Fruit fly (Drosophila melanogaster) whole organism, embryonic: ENCODE measurements around the gene Tango5.

Experiments used
- B-H2 ChIP-seq: fragments of 200-800 bp; sonication (Bioruptor generic); optimal IDR thresholded peaks from 2 replicates; lab custom pipeline; 2018; ENCODE audit warnings: missing biosample characterization, mild to moderate bottlenecking, missing genetic modification characterization
- CG11085 ChIP-seq: fragments of 200-800 bp; sonication (Bioruptor generic); IDR thresholded peaks from 2 replicates; pipeline ENCODE4 v1.3.6; 2022; ENCODE audit warnings: missing biosample characterization, missing genetic modification characterization
- CG11093 ChIP-seq: fragments of 200-800 bp; sonication (Bioruptor generic); IDR thresholded peaks from 3 replicates; pipeline ENCODE4 v1.3.6; 2022; ENCODE audit warnings: missing biosample characterization, missing genetic modification characterization
- CG13287 ChIP-seq: fragments of 200-800 bp; sonication (Bioruptor generic); IDR thresholded peaks from 2 replicates; pipeline ENCODE4 v1.3.6; 2022; ENCODE audit warnings: missing biosample characterization, missing genetic modification characterization; ENCODE audit not compliant: partially characterized antibody
- CG13624 ChIP-seq: fragments of 200-800 bp; sonication (Bioruptor generic); optimal IDR thresholded peaks from 2 replicates; lab custom pipeline; 2016; ENCODE audit warnings: missing biosample characterization, missing genetic modification characterization
- CG14014 ChIP-seq: fragments of 200-800 bp; sonication (Bioruptor generic); IDR thresholded peaks from 2 replicates; pipeline ENCODE4 v1.3.6; 2022; ENCODE audit warnings: missing biosample characterization, missing genetic modification characterization
- CG17361 ChIP-seq: fragments of 200-800 bp; sonication (Bioruptor generic); IDR thresholded peaks from 3 replicates; pipeline ENCODE4 v1.3.6; 2022; ENCODE audit warnings: missing biosample characterization, missing genetic modification characterization
- CG2116 ChIP-seq: fragments of 200-800 bp; sonication (Bioruptor generic); optimal IDR thresholded peaks from 3 replicates; lab custom pipeline; 2018; ENCODE audit warnings: missing biosample characterization, mild to moderate bottlenecking, missing genetic modification characterization
- CG2120 ChIP-seq: fragments of 200-800 bp; sonication (Bioruptor generic); optimal IDR thresholded peaks from 3 replicates; lab custom pipeline; 2016; ENCODE audit warnings: missing biosample characterization, missing genetic modification characterization
- CG2712 ChIP-seq: fragments of 200-800 bp; optimal IDR thresholded peaks from 3 replicates; lab custom pipeline; 2019; ENCODE audit warnings: missing biosample characterization, mild to moderate bottlenecking, missing genetic modification characterization, moderate library complexity
- CG2875 ChIP-seq: fragments of 200-800 bp; sonication (Bioruptor generic); optimal IDR thresholded peaks from 2 replicates; lab custom pipeline; 2017; ENCODE audit warnings: missing biosample characterization, mild to moderate bottlenecking, missing genetic modification characterization, missing genetic modification reagents
- CG31365 ChIP-seq: fragments of 200-800 bp; sonication (Bioruptor generic); optimal IDR thresholded peaks from 2 replicates; lab custom pipeline; 2018; ENCODE audit warnings: missing biosample characterization, mild to moderate bottlenecking, missing genetic modification characterization
- CG3163 ChIP-seq: fragments of 200-800 bp; sonication (Bioruptor generic); optimal IDR thresholded peaks from 3 replicates; lab custom pipeline; 2016; ENCODE audit warnings: missing biosample characterization, missing genetic modification characterization
- CG32767 ChIP-seq: fragments of 200-800 bp; sonication (Bioruptor generic); IDR thresholded peaks from 2 replicates; pipeline ENCODE4 v1.3.6; 2022; ENCODE audit warnings: missing biosample characterization, missing genetic modification characterization
- CG6175 ChIP-seq: fragments of 200-800 bp; sonication (Bioruptor generic); IDR thresholded peaks from 3 replicates; pipeline ENCODE4 v1.3.6; 2022; ENCODE audit warnings: missing biosample characterization, missing genetic modification characterization
- CG6654 ChIP-seq: fragments of 200-800 bp; sonication (Bioruptor generic); optimal IDR thresholded peaks from 2 replicates; lab custom pipeline; 2017; ENCODE audit warnings: missing biosample characterization, mild to moderate bottlenecking, missing genetic modification characterization
- CG7357 ChIP-seq: fragments of 200-800 bp; sonication (Bioruptor generic); IDR thresholded peaks from 3 replicates; pipeline ENCODE4 v1.3.6; 2022; ENCODE audit warnings: missing biosample characterization, missing genetic modification characterization
- CG7745 ChIP-seq: fragments of 200-800 bp; sonication (Bioruptor generic); optimal IDR thresholded peaks from 2 replicates; lab custom pipeline; 2018; ENCODE audit warnings: missing biosample characterization, mild to moderate bottlenecking, missing genetic modification characterization, moderate library complexity
- CG9932 ChIP-seq: fragments of 200-800 bp; sonication (Bioruptor generic); IDR thresholded peaks from 2 replicates; pipeline ENCODE4 v1.3.6; 2022; ENCODE audit warnings: missing biosample characterization, missing genetic modification characterization
- Doc3 ChIP-seq: fragments of 200-800 bp; sonication (Bioruptor generic); IDR thresholded peaks from 3 replicates; pipeline ENCODE4 v1.3.6; 2022; ENCODE audit warnings: missing biosample characterization, missing genetic modification characterization; ENCODE audit not compliant: partially characterized antibody
- Drgx ChIP-seq: fragments of 200-800 bp; sonication (Bioruptor generic); IDR thresholded peaks from 2 replicates; pipeline ENCODE4 v1.3.6; 2022; ENCODE audit warnings: missing biosample characterization, missing genetic modification characterization
- E2f2 ChIP-seq: fragments of 200-800 bp; sonication (Bioruptor generic); IDR thresholded peaks from 2 replicates; pipeline ENCODE4 v1.3.6; 2022; ENCODE audit warnings: missing biosample characterization, missing genetic modification characterization
- Fer3 ChIP-seq: fragments of 200-800 bp; sonication (Bioruptor generic); optimal IDR thresholded peaks from 2 replicates; lab custom pipeline; 2018; ENCODE audit warnings: missing biosample characterization, mild to moderate bottlenecking, missing genetic modification characterization, moderate library complexity
- GATAe ChIP-seq: fragments of 200-800 bp; sonication (Bioruptor generic); conservative IDR thresholded peaks from 2 replicates; pipeline ENCODE4 v1.3.6; 2022; ENCODE audit warnings: missing biosample characterization, missing genetic modification characterization
- H15 ChIP-seq: fragments of 200-800 bp; sonication (Bioruptor generic); IDR thresholded peaks from 3 replicates; pipeline ENCODE4 v1.3.6; 2022; ENCODE audit warnings: missing biosample characterization, missing genetic modification characterization
- HLH54F ChIP-seq: fragments of 200-800 bp; sonication (Bioruptor generic); optimal IDR thresholded peaks from 3 replicates; lab custom pipeline; 2016; ENCODE audit warnings: missing biosample characterization, missing genetic modification characterization
- Hr51 ChIP-seq, 2 experiments: fragments of 200-800 bp; sonication (Bioruptor generic); optimal IDR thresholded peaks; 2 replicates in 1 of 2; 3 replicates in 1 of 2; lab custom pipeline; 2016 to 2018; ENCODE audit warnings: missing biosample characterization in 2 of 2, missing genetic modification characterization in 2 of 2, mild to moderate bottlenecking in 1 of 2, moderate library complexity in 1 of 2
- Lhr ChIP-seq: fragments of 200-800 bp; sonication (Bioruptor generic); optimal IDR thresholded peaks from 3 replicates; lab custom pipeline; 2017; ENCODE audit warnings: mild to moderate bottlenecking, missing biosample characterization, missing genetic modification reagents, missing genetic modification characterization
- MBD-R2 ChIP-seq: fragments of 200-800 bp; sonication (Bioruptor generic); IDR thresholded peaks from 2 replicates; pipeline ENCODE4 v1.3.6; 2022; ENCODE audit warnings: missing biosample characterization, missing genetic modification characterization
- Med ChIP-seq: fragments of 200-800 bp; sonication (Bioruptor generic); peaks from one replicate; lab custom pipeline; 2016; ENCODE audit warnings: missing biosample characterization, missing genetic modification characterization, mild to moderate bottlenecking, inconsistent platforms, moderate library complexity
- NFAT ChIP-seq: fragments of 200-800 bp; sonication (Bioruptor generic); IDR thresholded peaks from 2 replicates; pipeline ENCODE4 v1.3.6; 2022; ENCODE audit warnings: missing biosample characterization, missing genetic modification characterization
- NK7.1 ChIP-seq: fragments of 200-800 bp; sonication (Bioruptor generic); optimal IDR thresholded peaks from 3 replicates; lab custom pipeline; 2016; ENCODE audit warnings: missing biosample characterization, missing genetic modification characterization
- Sry-δ ChIP-seq: fragments of 200-800 bp; sonication (Bioruptor generic); optimal IDR thresholded peaks from 2 replicates; lab custom pipeline; 2016; ENCODE audit warnings: missing biosample characterization, missing genetic modification characterization
- chinmo ChIP-seq: fragments of 200-800 bp; sonication (Bioruptor generic); IDR thresholded peaks from 4 replicates; pipeline ENCODE4 v1.3.6; 2022; ENCODE audit warnings: missing biosample characterization, missing genetic modification characterization; ENCODE audit not compliant: partially characterized antibody
- crp ChIP-seq, 2 experiments: fragments of 200-800 bp; sonication (Bioruptor generic); optimal IDR thresholded peaks; 2 replicates in 1 of 2; 3 replicates in 1 of 2; lab custom pipeline; 2017; ENCODE audit warnings: missing biosample characterization in 2 of 2, missing genetic modification characterization in 2 of 2, mild to moderate bottlenecking in 1 of 2, moderate library complexity in 1 of 2
- da ChIP-seq: fragments of 200-800 bp; sonication (Bioruptor generic); optimal IDR thresholded peaks from 2 replicates; lab custom pipeline; 2016; ENCODE audit warnings: missing biosample characterization, missing genetic modification characterization
- gem ChIP-seq: fragments of 200-800 bp; sonication (Bioruptor generic); optimal IDR thresholded peaks from 2 replicates; lab custom pipeline; 2019; ENCODE audit warnings: missing biosample characterization, mild to moderate bottlenecking, missing genetic modification characterization, moderate library complexity
- gsb-n ChIP-seq: fragments of 200-800 bp; sonication (Bioruptor generic); optimal IDR thresholded peaks from 3 replicates; lab custom pipeline; 2018; ENCODE audit warnings: missing biosample characterization, mild to moderate bottlenecking, missing genetic modification characterization
- hth ChIP-seq: fragments of >200 bp; optimal IDR thresholded peaks from 2 replicates; lab custom pipeline; 2017; ENCODE audit warnings: inconsistent platforms
- klu ChIP-seq: fragments of 200-800 bp; sonication (Bioruptor generic); IDR thresholded peaks from 2 replicates; pipeline ENCODE4 v1.3.6; 2022; ENCODE audit warnings: missing biosample characterization, missing genetic modification characterization
- lbe ChIP-seq: fragments of 200-800 bp; sonication (Bioruptor generic); optimal IDR thresholded peaks from 2 replicates; lab custom pipeline; 2016; ENCODE audit warnings: missing biosample characterization, mild to moderate bottlenecking, missing genetic modification characterization
- pan ChIP-seq, 4 experiments: fragments of >200 bp in 3 of 4; fragments of 200-800 bp in 1 of 4; sonication (Bioruptor generic) in 1 of 4; optimal IDR thresholded peaks in 3 of 4; IDR thresholded peaks in 1 of 4; 2 replicates each; pipeline versions ENCODE4 v1.3.6 to Lab custom; 2017 to 2022; ENCODE audit warnings: missing biosample characterization in 2 of 4, missing genetic modification characterization in 2 of 4, mixed read lengths in 1 of 4
- pnt ChIP-seq: fragments of 200-800 bp; sonication (Bioruptor generic); optimal IDR thresholded peaks from 3 replicates; lab custom pipeline; 2016; ENCODE audit warnings: missing biosample characterization, missing genetic modification characterization
- schlank ChIP-seq: fragments of 200-800 bp; sonication (Bioruptor generic); optimal IDR thresholded peaks from 2 replicates; lab custom pipeline; 2018; ENCODE audit warnings: missing biosample characterization, mild to moderate bottlenecking, missing genetic modification characterization
- sd ChIP-seq: fragments of 200-800 bp; sonication (Bioruptor generic); optimal IDR thresholded peaks from 3 replicates; lab custom pipeline; 2018; ENCODE audit warnings: missing biosample characterization, mild to moderate bottlenecking, missing genetic modification characterization, moderate library complexity
- shn ChIP-seq: fragments of 200-800 bp; sonication (Bioruptor generic); optimal IDR thresholded peaks from 3 replicates; lab custom pipeline; 2016; ENCODE audit warnings: missing biosample characterization, missing genetic modification characterization
- sna ChIP-seq: fragments of 200-800 bp; sonication (Bioruptor generic); IDR thresholded peaks from 2 replicates; pipeline ENCODE4 v1.3.6; 2022; ENCODE audit warnings: missing biosample characterization, missing genetic modification characterization; ENCODE audit not compliant: partially characterized antibody
- sob ChIP-seq: fragments of 200-800 bp; sonication (Bioruptor generic); IDR thresholded peaks from 2 replicates; pipeline ENCODE4 v1.3.6; 2022; ENCODE audit warnings: missing biosample characterization, missing genetic modification characterization
- sug ChIP-seq: fragments of 200-800 bp; optimal IDR thresholded peaks from 2 replicates; lab custom pipeline; 2019; ENCODE audit warnings: missing biosample characterization, mild to moderate bottlenecking, missing genetic modification characterization, moderate library complexity
- zfh2 ChIP-seq: fragments of 200-800 bp; sonication (Bioruptor generic); optimal IDR thresholded peaks from 2 replicates; lab custom pipeline; 2016; ENCODE audit warnings: missing biosample characterization, missing genetic modification characterization

Tango5 gene

DNA sequence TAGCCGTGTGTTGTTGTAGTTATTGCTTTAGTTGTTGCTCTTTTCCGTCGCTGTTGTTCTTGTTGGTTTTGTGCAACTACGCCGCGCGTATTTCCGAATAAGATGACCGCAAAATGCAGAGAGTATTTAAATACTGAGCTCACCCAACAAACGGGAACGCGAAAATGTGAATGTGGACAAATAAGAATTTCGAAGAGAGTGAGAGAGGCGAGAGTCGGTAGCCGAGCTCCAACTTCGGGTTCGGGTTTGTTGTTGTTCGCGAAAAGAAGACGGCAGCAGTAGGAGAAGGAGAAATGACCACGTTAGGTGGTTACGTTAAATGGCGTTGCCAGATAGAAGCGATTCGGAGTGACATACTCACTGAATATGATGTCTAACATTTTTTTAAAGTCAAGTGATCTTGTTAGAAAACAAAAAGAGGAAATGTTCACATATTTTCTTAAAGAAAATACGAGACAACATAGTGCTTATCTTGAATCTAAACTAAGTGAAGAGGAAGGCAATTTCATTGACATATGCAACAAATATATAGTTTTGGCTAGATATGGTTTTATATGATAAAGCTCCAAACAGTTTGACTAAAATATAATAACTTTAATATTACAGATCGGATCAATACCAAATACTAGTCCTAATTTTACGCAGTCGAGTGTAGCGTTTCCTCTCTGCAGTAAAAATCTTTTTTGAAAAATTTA, 42.7 kb upstream of the Tango5 start (continued):
- peak; percentile 13 for TF ChIP-seq CG2712 (tag; lab: Kevin White, UChicago)
- TF ChIP-seq CG7357 (GFP tag; lab: Robert Waterston, UW), result no peak
- peak; percentile 0 for TF ChIP-seq lbe (GFP tag; lab: Kevin White, UChicago)
- TF ChIP-seq B-H2 (GFP tag; lab: Kevin White, UChicago), result no peak
- TF ChIP-seq CG2875 (GFP tag; lab: Kevin White, UChicago), result no peak
- TF ChIP-seq pnt, result no peak
- TF ChIP-seq schlank (tag; lab: Kevin White, UChicago), result no peak
- no peak for TF ChIP-seq Drgx (GFP tag; lab: Robert Waterston, UW)
- no peak for TF ChIP-seq hth (lab: Kevin White, UChicago)
- TF ChIP-seq Doc3 (GFP tag; lab: Robert Waterston, UW), result no peak
- TF ChIP-seq gem, result peak; percentile 8
- no peak for TF ChIP-seq crp (GFP tag; optimal IDR thresholded peaks at IDR 0.05; lab: Kevin White, UChicago)
- TF ChIP-seq shn (GFP tag; lab: Kevin White, UChicago), result no peak
- TF ChIP-seq Lhr (GFP tag; lab: Kevin White, UChicago), result no peak
- no peak for TF ChIP-seq CG6654 (GFP tag; lab: Kevin White, UChicago)
- TF ChIP-seq GATAe (GFP tag; lab: Robert Waterston, UW), result no peak
- TF ChIP-seq klu, result no peak
- peak in 1 of 2 experiments; percentile 11 for TF ChIP-seq Hr51 (GFP tag; optimal IDR thresholded peaks at IDR 0.05; lab: Kevin White, UChicago)
- peak; percentile 17 for TF ChIP-seq CG2120
- no peak for TF ChIP-seq CG9932 (GFP tag; lab: Robert Waterston, UW)
- TF ChIP-seq CG17361 (GFP tag; lab: Robert Waterston, UW), result no peak
- TF ChIP-seq gsb-n, result no peak
- TF ChIP-seq CG13624, result no peak
- TF ChIP-seq Sry-δ, result no peak
- no peak for TF ChIP-seq H15 (GFP tag; lab: Robert Waterston, UW)
- no peak for TF ChIP-seq Fer3 (tag; lab: Kevin White, UChicago)
- no peak for TF ChIP-seq zfh2
- TF ChIP-seq CG31365 (tag; lab: Kevin White, UChicago), result no peak
- 0 out of 2 replicates have a peak, but pooled peaks have one; percentile 10 for TF ChIP-seq CG13287
- TF ChIP-seq CG6175, result no peak
- no peak for TF ChIP-seq CG11093 (GFP tag; lab: Robert Waterston, UW)
- TF ChIP-seq NK7.1, result no peak
- TF ChIP-seq sob, result no peak
- TF ChIP-seq pan (optimal IDR thresholded peaks at IDR 0.05; lab: Kevin White, UChicago), result no peak
- no peak for TF ChIP-seq pan (GFP tag; optimal IDR thresholded peaks at IDR 0.05 in 1 of 2, IDR thresholded peaks at IDR 0.05 in 1 of 2)
- 0 out of 2 replicates have a peak, but pooled peaks have one; percentile 15 for TF ChIP-seq E2f2 (GFP tag; lab: Robert Waterston, UW)
- peak; percentile 10; the same call in 1 of the 2 replicates for TF ChIP-seq MBD-R2 (GFP tag; lab: Robert Waterston, UW)
- no peak for TF ChIP-seq sug (tag; lab: Kevin White, UChicago)
- TF ChIP-seq HLH54F (GFP tag; lab: Kevin White, UChicago), result no peak
- TF ChIP-seq chinmo (GFP tag; lab: Robert Waterston, UW), result peak; percentile 74; the same call in 2 of the 4 replicates
- no peak for TF ChIP-seq CG32767 (GFP tag; lab: Robert Waterston, UW)
- no peak for TF ChIP-seq sna (GFP tag; lab: Robert Waterston, UW)
- TF ChIP-seq CG3163 (GFP tag; lab: Kevin White, UChicago), result peak; percentile 25
- TF ChIP-seq CG11085 (GFP tag; lab: Robert Waterston, UW), result no peak
- TF ChIP-seq Med (GFP tag; lab: Kevin White, UChicago), result peak; percentile 73
- no peak for TF ChIP-seq CG14014 (GFP tag; lab: Robert Waterston, UW)
- TF ChIP-seq NFAT (GFP tag; lab: Robert Waterston, UW), result no peak
- TF ChIP-seq CG2116, result no peak
- TF ChIP-seq CG7745 (tag; lab: Kevin White, UChicago), result no peak
- no peak for TF ChIP-seq da
- peak; percentile 40 for TF ChIP-seq sd (tag; lab: Kevin White, UChicago)
